Worm (Caenorhabditis elegans) whole organism, L1 larva: ENCODE data around the gene ife-5.

Experiments
- ceh-82 ChIP-seq, 3 experiments: fragments of 150-350 bp in 1 of 3; sonication (generic microtip) in 2 of 3; optimal IDR thresholded peaks; 2 replicates each; lab custom pipeline; 2014 to 2017; ENCODE audit warnings: missing biosample characterization in 3 of 3, missing genetic modification characterization in 3 of 3
- ces-1 ChIP-seq: fragments of 150-350 bp; optimal IDR thresholded peaks from 2 replicates; lab custom pipeline; 2014; ENCODE audit warnings: missing biosample characterization, missing genetic modification reagents, missing genetic modification characterization
- efl-1 ChIP-seq, 4 experiments: fragments of 150-350 bp; optimal IDR thresholded peaks in 3 of 4; peaks in 1 of 4; 1 replicate in 1 of 4; 2 replicates in 3 of 4; lab custom pipeline; 2014; ENCODE audit warnings: missing biosample characterization in 2 of 4, missing genetic modification characterization in 2 of 4, missing genetic modification reagents in 2 of 4
- elt-2 ChIP-seq: sonication (generic microtip); optimal IDR thresholded peaks from 2 replicates; lab custom pipeline; 2016; ENCODE audit warnings: missing genetic modification characterization, mild to moderate bottlenecking, inconsistent platforms, missing compliant biosample characterization, missing genetic modification reagents
- lin-39 ChIP-seq: fragments of 150-350 bp; optimal IDR thresholded peaks from 2 replicates; lab custom pipeline; 2014; ENCODE audit warnings: missing biosample characterization, missing genetic modification reagents, missing genetic modification characterization
- unc-130 ChIP-seq: fragments of 150-350 bp; optimal IDR thresholded peaks from 2 replicates; lab custom pipeline; 2017; ENCODE audit warnings: missing biosample characterization, missing genetic modification characterization, inconsistent platforms
- unc-62 ChIP-seq: fragments of 150-350 bp; optimal IDR thresholded peaks from 2 replicates; lab custom pipeline; 2014; ENCODE audit warnings: missing biosample characterization, missing genetic modification reagents, missing genetic modification characterization

ce11 chrII:12266145-12266544 is 14.3 kb upstream of the ife-5 start, which contains the start of gene tric-1B.1:
- no peak for TF ChIP-seq lin-39
- no peak for TF ChIP-seq elt-2 (tag; lab: Kevin White, UChicago)
- no peak for TF ChIP-seq ces-1 (GFP tag; lab: Kevin White, UChicago)
- TF ChIP-seq unc-130 (tag; lab: Kevin White, UChicago): no peak
- TF ChIP-seq ceh-82 (tag; optimal IDR thresholded peaks at IDR 0.05; lab: Kevin White, UChicago): no peak
- no peak for TF ChIP-seq efl-1 (optimal IDR thresholded peaks at IDR 0.05; lab: Kevin White, UChicago)
- peak in 1 of 2 experiments; percentile 8 for TF ChIP-seq efl-1 (GFP tag; optimal IDR thresholded peaks at IDR 0.05 in 1 of 2; lab: Kevin White, UChicago)
- no peak for TF ChIP-seq unc-62 (GFP tag; lab: Kevin White, UChicago)
